Comparison of ENCODE assay signal across 3 worm cellular contexts in the genomic region with DNA sequence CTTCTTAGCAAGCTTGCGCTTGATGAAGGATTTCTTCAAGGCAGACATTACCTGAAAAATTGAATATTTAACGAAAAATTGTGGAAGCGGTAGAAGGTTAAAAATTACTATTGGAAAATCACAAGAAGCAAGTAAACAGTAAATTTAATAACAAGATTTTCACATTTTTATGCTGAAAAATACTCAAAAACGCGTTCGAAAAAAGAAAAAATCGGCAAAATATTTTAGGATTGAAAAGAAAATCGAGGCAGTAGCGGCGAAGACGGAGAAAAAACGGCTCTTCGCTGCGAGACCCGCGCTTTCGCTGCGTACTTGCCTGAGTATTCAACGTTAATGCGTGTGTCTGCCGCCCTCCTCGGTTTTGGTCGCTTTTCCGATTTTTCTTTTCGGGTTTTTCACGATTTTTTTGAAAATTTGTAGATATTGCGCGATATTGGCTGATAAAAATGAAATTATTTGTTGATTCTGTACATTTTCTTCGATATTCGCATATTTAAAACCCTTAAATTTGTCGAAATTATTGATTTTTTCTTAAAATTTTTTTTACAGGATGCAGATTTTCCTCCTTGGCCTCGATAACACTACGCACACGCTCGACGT.
TF ChIP-seq lines count a peak whose summit lies in the region.

A gene (minus strand): TSS at position 51 of the 600 bp plus-strand sequence.
A gene (plus strand): TSS at position 550 of the 600 bp plus-strand sequence.

TF ChIP-seq in whole organism, L1 larva, 84 proteins besides CTCF, POLR2A, EP300 and RAD21 (continued from another document and continues in another):
- TF ChIP-seq snpc-4 (tag; optimal IDR thresholded peaks at IDR 0.05; lab: Kevin White, UChicago): peak; percentile 63
- peak; percentile 90 for TF ChIP-seq mep-1 (tag; optimal IDR thresholded peaks at IDR 0.05; lab: Kevin White, UChicago)
- no peak for TF ChIP-seq nhr-12 (tag; optimal IDR thresholded peaks at IDR 0.05; lab: Kevin White, UChicago)
- no peak for TF ChIP-seq pag-3 (tag; optimal IDR thresholded peaks at IDR 0.05; lab: Kevin White, UChicago; ENCODE audit: borderline replicate concordance, insufficient read depth)
- peak; percentile 84 to 94 (median 84) for TF ChIP-seq ceh-82 (tag; optimal IDR thresholded peaks at IDR 0.05; lab: Kevin White, UChicago)
- TF ChIP-seq lin-15B (tag; optimal IDR thresholded peaks at IDR 0.05; lab: Kevin White, UChicago): peak; percentile 79
- peak; percentile 81 for TF ChIP-seq nhr-19 (GFP tag; conservative IDR thresholded peaks at IDR 0.05; lab: Robert Waterston, UW)
- TF ChIP-seq nhr-11 (tag; optimal IDR thresholded peaks at IDR 0.05; lab: Kevin White, UChicago): peak; percentile 29
- peak; percentile 77 to 80 (median 78) for TF ChIP-seq dpl-1 (GFP tag; optimal IDR thresholded peaks at IDR 0.05; lab: Kevin White, UChicago)
- peak; percentile 78 for TF ChIP-seq tbx-2 (tag; optimal IDR thresholded peaks at IDR 0.05; lab: Kevin White, UChicago)
- no peak for TF ChIP-seq egl-27 (tag; optimal IDR thresholded peaks at IDR 0.05; lab: Kevin White, UChicago)
- TF ChIP-seq unc-130 (tag; optimal IDR thresholded peaks at IDR 0.05; lab: Kevin White, UChicago): peak; percentile 84
- peak; percentile 39 for TF ChIP-seq lin-39 (tag; optimal IDR thresholded peaks at IDR 0.05; lab: Kevin White, UChicago)
- peak; percentile 87 to 93 for TF ChIP-seq lsy-2 (tag; optimal IDR thresholded peaks at IDR 0.05; lab: Kevin White, UChicago)
- TF ChIP-seq nhr-77 (tag; optimal IDR thresholded peaks at IDR 0.05; lab: Kevin White, UChicago): peak; percentile 62
- peak; percentile 17 for TF ChIP-seq fkh-4 (tag; optimal IDR thresholded peaks at IDR 0.05; lab: Kevin White, UChicago; ENCODE audit: borderline replicate concordance)
- TF ChIP-seq nhr-84 (tag; optimal IDR thresholded peaks at IDR 0.05; lab: Kevin White, UChicago): no peak
- no peak for TF ChIP-seq ces-1 (GFP tag; optimal IDR thresholded peaks at IDR 0.05; lab: Kevin White, UChicago)
- peak; percentile 54 for TF ChIP-seq dsc-1 (tag; optimal IDR thresholded peaks at IDR 0.05; lab: Kevin White, UChicago)
- TF ChIP-seq pqm-1 (tag; optimal IDR thresholded peaks at IDR 0.05; lab: Kevin White, UChicago): no peak
- peak; percentile 57 for TF ChIP-seq fos-1 (tag; optimal IDR thresholded peaks at IDR 0.05; lab: Kevin White, UChicago)
- no peak for TF ChIP-seq elt-2 (tag; optimal IDR thresholded peaks at IDR 0.05; lab: Kevin White, UChicago)
- TF ChIP-seq alr-1 (tag; optimal IDR thresholded peaks at IDR 0.05; lab: Kevin White, UChicago; ENCODE audit: borderline replicate concordance): no peak
- TF ChIP-seq unc-62 (GFP tag; optimal IDR thresholded peaks at IDR 0.05; lab: Kevin White, UChicago): no peak
- peak; percentile 84 for TF ChIP-seq C16A3.4 (tag; optimal IDR thresholded peaks at IDR 0.05; lab: Kevin White, UChicago)
- TF ChIP-seq hlh-4 (tag; optimal IDR thresholded peaks at IDR 0.05; lab: Kevin White, UChicago): no peak
- peak; percentile 88 for TF ChIP-seq lin-14 (GFP tag; optimal IDR thresholded peaks at IDR 0.05; lab: Kevin White, UChicago)
- TF ChIP-seq hpl-2 (GFP tag; optimal IDR thresholded peaks at IDR 0.05; lab: Kevin White, UChicago): peak; percentile 72
- peak; percentile 45 for TF ChIP-seq aly-2 (tag; optimal IDR thresholded peaks at IDR 0.05; lab: Kevin White, UChicago)
- peak; percentile 91 for TF ChIP-seq nhr-71 (tag; optimal IDR thresholded peaks at IDR 0.05; lab: Kevin White, UChicago)
- TF ChIP-seq ztf-4 (tag; optimal IDR thresholded peaks at IDR 0.05; lab: Kevin White, UChicago): peak; percentile 23
- TF ChIP-seq ceh-90 (tag; optimal IDR thresholded peaks at IDR 0.05; lab: Kevin White, UChicago): no peak
- TF ChIP-seq jun-1 (tag; optimal IDR thresholded peaks at IDR 0.05; lab: Kevin White, UChicago): peak; percentile 69
- no peak for TF ChIP-seq ets-5 (GFP tag; IDR thresholded peaks at IDR 0.05; lab: Robert Waterston, UW)
- TF ChIP-seq unc-30 (tag; optimal IDR thresholded peaks at IDR 0.05; lab: Kevin White, UChicago): no peak
- no peak for TF ChIP-seq ceh-8 (GFP tag; optimal IDR thresholded peaks at IDR 0.05; lab: Kevin White, UChicago)
- TF ChIP-seq unc-86 (tag; optimal IDR thresholded peaks at IDR 0.05; lab: Kevin White, UChicago): peak; percentile 60
- TF ChIP-seq F16B12.6 (tag; optimal IDR thresholded peaks at IDR 0.05; lab: Kevin White, UChicago): peak; percentile 50
- no peak for TF ChIP-seq C34B4.2 (tag; optimal IDR thresholded peaks at IDR 0.05; lab: Kevin White, UChicago)
- TF ChIP-seq sup-37 (GFP tag; optimal IDR thresholded peaks at IDR 0.05; lab: Kevin White, UChicago): peak; percentile 11
- TF ChIP-seq isw-1 (GFP tag; IDR thresholded peaks at IDR 0.05; lab: Robert Waterston, UW): peak; percentile 87

TF ChIP-seq in whole organism, L3 larva, 47 proteins besides CTCF, POLR2A, EP300 and RAD21 (continued from another document):
- TF ChIP-seq mml-1 (tag; optimal IDR thresholded peaks at IDR 0.05; lab: Kevin White, UChicago): no peak
- no peak for TF ChIP-seq ceh-9 (tag; optimal IDR thresholded peaks at IDR 0.05; lab: Kevin White, UChicago)
- peak; percentile 88 for TF ChIP-seq nhr-23 (tag; optimal IDR thresholded peaks at IDR 0.05; lab: Kevin White, UChicago)
- peak; percentile 73 for TF ChIP-seq skn-1 (tag; optimal IDR thresholded peaks at IDR 0.05; lab: Kevin White, UChicago)
- TF ChIP-seq hmg-11 (tag; optimal IDR thresholded peaks at IDR 0.05; lab: Kevin White, UChicago): peak; percentile 89
- TF ChIP-seq nhr-76 (tag; optimal IDR thresholded peaks at IDR 0.05; lab: Kevin White, UChicago): no peak
- no peak for TF ChIP-seq egl-5 (tag; optimal IDR thresholded peaks at IDR 0.05; lab: Kevin White, UChicago)
- TF ChIP-seq nhr-67 (tag; optimal IDR thresholded peaks at IDR 0.05; lab: Kevin White, UChicago): no peak
- TF ChIP-seq ceh-82 (tag; optimal IDR thresholded peaks at IDR 0.05; lab: Kevin White, UChicago): peak; percentile 77
- no peak for TF ChIP-seq ZK546.5 (tag; optimal IDR thresholded peaks at IDR 0.05; lab: Kevin White, UChicago)
- TF ChIP-seq lin-39 (tag; optimal IDR thresholded peaks at IDR 0.05; lab: Kevin White, UChicago): peak; percentile 93
- no peak for TF ChIP-seq ztf-4 (tag; optimal IDR thresholded peaks at IDR 0.05; lab: Kevin White, UChicago)
- TF ChIP-seq pha-4 (tag; optimal IDR thresholded peaks at IDR 0.05; lab: Kevin White, UChicago): peak; percentile 94
- TF ChIP-seq eor-1 (tag; optimal IDR thresholded peaks at IDR 0.05; lab: Kevin White, UChicago): no peak
- peak; percentile 69 for TF ChIP-seq pqm-1 (tag; optimal IDR thresholded peaks at IDR 0.05; lab: Kevin White, UChicago)
- no peak for TF ChIP-seq fos-1 (tag; optimal IDR thresholded peaks at IDR 0.05; lab: Kevin White, UChicago)
- no peak for TF ChIP-seq aly-2 (tag; optimal IDR thresholded peaks at IDR 0.05; lab: Kevin White, UChicago)
- peak; percentile 41 for TF ChIP-seq tbx-2 (tag; optimal IDR thresholded peaks at IDR 0.05; lab: Kevin White, UChicago)
- peak; percentile 19 for TF ChIP-seq fkh-10 (GFP tag; optimal IDR thresholded peaks at IDR 0.05; lab: Kevin White, UChicago)
- TF ChIP-seq elt-1 (tag; optimal IDR thresholded peaks at IDR 0.05; lab: Kevin White, UChicago): peak; percentile 25
- TF ChIP-seq elt-2 (tag; optimal IDR thresholded peaks at IDR 0.05; lab: Kevin White, UChicago): peak; percentile 65
- no peak for TF ChIP-seq nhr-12 (tag; optimal IDR thresholded peaks at IDR 0.05; lab: Kevin White, UChicago)
- no peak for TF ChIP-seq egl-27 (tag; optimal IDR thresholded peaks at IDR 0.05; lab: Kevin White, UChicago)
- no peak for TF ChIP-seq sea-2 (GFP tag; optimal IDR thresholded peaks at IDR 0.05; lab: Kevin White, UChicago)
- peak; percentile 92 for TF ChIP-seq nfya-1 (tag; optimal IDR thresholded peaks at IDR 0.05; lab: Kevin White, UChicago; ENCODE audit: insufficient read depth)
- no peak for TF ChIP-seq nhr-28 (tag; optimal IDR thresholded peaks at IDR 0.05; lab: Kevin White, UChicago)
- no peak for TF ChIP-seq mdl-1 (tag; optimal IDR thresholded peaks at IDR 0.05; lab: Kevin White, UChicago)
- TF ChIP-seq lin-15B (tag; optimal IDR thresholded peaks at IDR 0.05; lab: Kevin White, UChicago): peak; percentile 91
- TF ChIP-seq fkh-2 (tag; optimal IDR thresholded peaks at IDR 0.05; lab: Kevin White, UChicago): no peak
- TF ChIP-seq snpc-4 (tag; optimal IDR thresholded peaks at IDR 0.05; lab: Kevin White, UChicago): peak; percentile 62
TF ChIP-seq in whole organism, L3 larva: peak in this region for 24.

TF ChIP-seq in whole organism, young adult, 124 proteins besides CTCF, POLR2A, EP300 and RAD21 (continued from another document):
- no peak for TF ChIP-seq ama-1 (optimal IDR thresholded peaks at IDR 0.05; lab: Kevin White, UChicago)
- TF ChIP-seq ama-1 (GFP tag; optimal IDR thresholded peaks at IDR 0.05; lab: Kevin White, UChicago): no peak
- TF ChIP-seq ceh-100 (GFP tag; IDR thresholded peaks at IDR 0.05; lab: Robert Waterston, UW): peak; percentile 42
- no peak for TF ChIP-seq sea-2 (GFP tag; IDR thresholded peaks at IDR 0.05; lab: Robert Waterston, UW)
- TF ChIP-seq zim-3 (tag; optimal IDR thresholded peaks at IDR 0.05; lab: Kevin White, UChicago): no peak
- no peak for TF ChIP-seq ztf-25 (GFP tag; IDR thresholded peaks at IDR 0.05; lab: Robert Waterston, UW)
- no peak for TF ChIP-seq ztf-28 (GFP tag; IDR thresholded peaks at IDR 0.05; lab: Robert Waterston, UW)
- TF ChIP-seq attf-6 (GFP tag; IDR thresholded peaks at IDR 0.05; lab: Robert Waterston, UW): no peak
- TF ChIP-seq hmg-1.2 (GFP tag; IDR thresholded peaks at IDR 0.05; lab: Robert Waterston, UW): peak; percentile 88
- no peak for TF ChIP-seq let-526 (GFP tag; IDR thresholded peaks at IDR 0.05; lab: Robert Waterston, UW)
- peak; percentile 74 for TF ChIP-seq D2030.7 (GFP tag; IDR thresholded peaks at IDR 0.05; lab: Robert Waterston, UW)
- TF ChIP-seq egl-44 (GFP tag; IDR thresholded peaks at IDR 0.05; lab: Robert Waterston, UW): no peak
- TF ChIP-seq lag-1 (GFP tag; IDR thresholded peaks at IDR 0.05; lab: Robert Waterston, UW): no peak
- TF ChIP-seq F52B5.7 (tag; optimal IDR thresholded peaks at IDR 0.05; lab: Kevin White, UChicago): no peak
- no peak for TF ChIP-seq F57C9.4 (tag; optimal IDR thresholded peaks at IDR 0.05; lab: Kevin White, UChicago)
- TF ChIP-seq pbrm-1 (GFP tag; IDR thresholded peaks at IDR 0.05; lab: Robert Waterston, UW): peak; percentile 83
- no peak for TF ChIP-seq mel-28 (tag; optimal IDR thresholded peaks at IDR 0.05; lab: Kevin White, UChicago; ENCODE audit: borderline replicate concordance)
- TF ChIP-seq madf-3 (GFP tag; IDR thresholded peaks at IDR 0.05; lab: Robert Waterston, UW): peak; percentile 79; the same call in 1 of the 2 replicates
- TF ChIP-seq lin-40 (tag; optimal IDR thresholded peaks at IDR 0.05; lab: Kevin White, UChicago): peak; percentile 53
- TF ChIP-seq tbp1 (GFP tag; optimal IDR thresholded peaks at IDR 0.05; lab: Kevin White, UChicago): peak; percentile 56
- peak; percentile 80 for TF ChIP-seq mcd-1 (GFP tag; IDR thresholded peaks at IDR 0.05; lab: Robert Waterston, UW)
- no peak for TF ChIP-seq nfya-1 (tag; optimal IDR thresholded peaks at IDR 0.05; lab: Kevin White, UChicago; ENCODE audit: borderline replicate concordance, insufficient read depth)
- TF ChIP-seq egrh-3 (GFP tag; IDR thresholded peaks at IDR 0.05; lab: Robert Waterston, UW): peak; percentile 34; the same call in 1 of the 2 replicates
- TF ChIP-seq efl-1 (GFP tag; optimal IDR thresholded peaks at IDR 0.05; lab: Kevin White, UChicago): peak; percentile 24
- no peak for TF ChIP-seq F10E7.11 (tag; optimal IDR thresholded peaks at IDR 0.05; lab: Kevin White, UChicago)
- no peak for TF ChIP-seq aptf-3 (GFP tag; IDR thresholded peaks at IDR 0.05; lab: Robert Waterston, UW)
- peak; percentile 46; the same call in 1 of the 2 replicates for TF ChIP-seq madf-6 (GFP tag; IDR thresholded peaks at IDR 0.05; lab: Robert Waterston, UW)
- no peak for TF ChIP-seq hlh-12 (tag; optimal IDR thresholded peaks at IDR 0.05; lab: Kevin White, UChicago)
- TF ChIP-seq tlf-1 (GFP tag; optimal IDR thresholded peaks at IDR 0.05; lab: Kevin White, UChicago): peak; percentile 56
- peak; percentile 71 for TF ChIP-seq lin-54 (GFP tag; optimal IDR thresholded peaks at IDR 0.05; lab: Kevin White, UChicago)
- no peak for TF ChIP-seq ets-4 (GFP tag; optimal IDR thresholded peaks at IDR 0.05; lab: Kevin White, UChicago)
- TF ChIP-seq F49E8.2 (tag; optimal IDR thresholded peaks at IDR 0.05; lab: Kevin White, UChicago; ENCODE audit: insufficient read depth): peak; percentile 40
- TF ChIP-seq F57A8.1 (GFP tag; optimal IDR thresholded peaks at IDR 0.05; lab: Kevin White, UChicago): no peak
- no peak for TF ChIP-seq bed-1 (GFP tag; IDR thresholded peaks at IDR 0.05; lab: Robert Waterston, UW)
- TF ChIP-seq C06A6.2 (GFP tag; conservative IDR thresholded peaks at IDR 0.05; lab: Robert Waterston, UW): no peak
- peak; percentile 30 for TF ChIP-seq ztf-26 (tag; optimal IDR thresholded peaks at IDR 0.05; lab: Kevin White, UChicago)
- no peak for TF ChIP-seq dpff-1 (tag; optimal IDR thresholded peaks at IDR 0.05; lab: Kevin White, UChicago)
- no peak for TF ChIP-seq mes-4 (tag; optimal IDR thresholded peaks at IDR 0.05; lab: Kevin White, UChicago)
- TF ChIP-seq ekl-4 (GFP tag; IDR thresholded peaks at IDR 0.05; lab: Robert Waterston, UW): peak; percentile 42; the same call in 1 of the 2 replicates
- TF ChIP-seq zfh-2 (GFP tag; conservative IDR thresholded peaks at IDR 0.05; lab: Robert Waterston, UW): peak; percentile 51; the same call in 1 of the 2 replicates
- no peak for TF ChIP-seq ccch-3 (GFP tag; optimal IDR thresholded peaks at IDR 0.05; lab: Kevin White, UChicago)
- TF ChIP-seq snpc-1.3 (tag; optimal IDR thresholded peaks at IDR 0.05; lab: Kevin White, UChicago; ENCODE audit: insufficient read depth): peak; percentile 56
- 0 out of 2 replicates have a peak, but pooled peaks have one; percentile 47 for TF ChIP-seq B0019.2 (GFP tag; conservative IDR thresholded peaks at IDR 0.05; lab: Robert Waterston, UW)
- no peak for TF ChIP-seq ztf-22 (GFP tag; optimal IDR thresholded peaks at IDR 0.05; lab: Kevin White, UChicago)
- peak; percentile 43 for TF ChIP-seq madf-10 (tag; optimal IDR thresholded peaks at IDR 0.05; lab: Kevin White, UChicago)
- TF ChIP-seq K11D2.4 (GFP tag; IDR thresholded peaks at IDR 0.05; lab: Robert Waterston, UW): peak; percentile 72
- no peak for TF ChIP-seq hlh-26 (GFP tag; conservative IDR thresholded peaks at IDR 0.05; lab: Robert Waterston, UW)
- no peak for TF ChIP-seq cebp-2 (GFP tag; IDR thresholded peaks at IDR 0.05; lab: Robert Waterston, UW)
- no peak for TF ChIP-seq ztf-3 (GFP tag; optimal IDR thresholded peaks at IDR 0.05; lab: Kevin White, UChicago)
- no peak for TF ChIP-seq atf-7 (tag; optimal IDR thresholded peaks at IDR 0.05; lab: Kevin White, UChicago)
- 0 out of 2 replicates have a peak, but pooled peaks have one; percentile 27 for TF ChIP-seq attf-3 (GFP tag; conservative IDR thresholded peaks at IDR 0.05; lab: Robert Waterston, UW)
- TF ChIP-seq athp-1 (tag; optimal IDR thresholded peaks at IDR 0.05; lab: Kevin White, UChicago): peak; percentile 4
